Fruit fly (Drosophila melanogaster) whole organism, adult: ENCODE results near the gene CG31050.

ENCODE experiments used
- CG12768 ChIP-seq: fragments of 200-800 bp; sonication (Bioruptor generic); optimal IDR thresholded peaks from 2 replicates; lab custom pipeline; 2017; ENCODE audit warnings: missing biosample characterization, missing genetic modification characterization, mild to moderate bottlenecking, moderate library complexity, missing genetic modification reagents
- CG14711 ChIP-seq: fragments of 200-800 bp; sonication (Bioruptor generic); optimal IDR thresholded peaks from 2 replicates; lab custom pipeline; 2018; ENCODE audit warnings: missing biosample characterization, mild to moderate bottlenecking, missing genetic modification characterization, moderate library complexity
- CG5204 ChIP-seq: fragments of 200-800 bp; sonication (Bioruptor generic); optimal IDR thresholded peaks from 2 replicates; lab custom pipeline; 2016; ENCODE audit warnings: missing biosample characterization, missing genetic modification characterization
- CG7045 ChIP-seq: fragments of 200-800 bp; sonication (Bioruptor generic); optimal IDR thresholded peaks from 2 replicates; lab custom pipeline; 2017; ENCODE audit warnings: missing biosample characterization, mild to moderate bottlenecking, missing genetic modification characterization
- Crg-1 ChIP-seq: fragments of 200-800 bp; sonication (Bioruptor generic); optimal IDR thresholded peaks from 2 replicates; lab custom pipeline; 2016; ENCODE audit warnings: missing biosample characterization, missing genetic modification characterization
- cic ChIP-seq: fragments of 200-800 bp; sonication (Bioruptor generic); optimal IDR thresholded peaks from 2 replicates; lab custom pipeline; 2017; ENCODE audit warnings: missing biosample characterization, mild to moderate bottlenecking, missing genetic modification characterization, moderate library complexity
- cnc ChIP-seq, 2 experiments: fragments of >200 bp; optimal IDR thresholded peaks; 2 replicates each; lab custom pipeline; 2017
- kay ChIP-seq: fragments of 200-800 bp; sonication (Bioruptor generic); peaks from one replicate; lab custom pipeline; 2016; ENCODE audit warnings: missing biosample characterization, missing genetic modification characterization, borderline replicate concordance

DNA sequence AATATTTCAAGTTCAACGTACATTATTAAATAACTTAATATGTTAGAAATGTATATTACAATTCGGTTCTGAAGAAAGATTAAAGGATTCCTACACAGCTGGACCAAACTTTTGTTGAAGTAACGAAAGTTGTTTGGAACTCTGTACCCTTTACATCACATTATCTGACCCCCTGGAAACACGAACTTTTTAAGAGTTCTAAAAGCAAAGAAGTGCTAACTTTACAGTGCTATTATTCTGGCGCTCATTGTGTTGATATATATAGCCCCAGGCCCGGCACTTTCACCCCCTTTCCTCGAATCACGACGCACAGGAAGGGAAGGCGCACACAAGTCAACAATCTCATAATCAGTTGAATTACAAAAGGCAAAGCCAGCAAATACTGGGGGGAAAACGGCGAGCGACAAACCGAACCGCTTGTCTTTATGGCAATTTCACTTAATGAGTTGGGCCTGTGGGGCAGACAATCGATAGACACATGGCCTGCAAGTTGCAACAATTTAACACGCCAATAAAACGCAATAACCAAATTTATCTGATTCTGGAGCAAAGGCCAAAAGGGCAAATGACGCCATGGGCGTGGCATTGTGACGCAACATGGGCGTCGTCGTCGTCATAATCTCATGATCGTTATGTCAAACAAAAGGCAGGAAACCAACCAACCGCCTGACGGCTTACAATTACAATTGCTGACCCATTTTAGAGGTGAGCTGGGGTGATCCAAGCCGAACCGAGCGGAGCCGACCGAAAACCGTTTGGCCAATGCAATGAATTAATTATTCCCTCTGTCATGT lies 20.9 kb downstream of the CG31050 start:
- TF ChIP-seq CG5204 (no peak), kay (GFP tag; lab: Kevin White, UChicago) (peak; percentile 15), CG12768 (GFP tag; lab: Kevin White, UChicago) (no peak), cnc (optimal IDR thresholded peaks at IDR 0.05; lab: Kevin White, UChicago) (no peak), cic (GFP tag; lab: Kevin White, UChicago) (peak; percentile 12), CG7045 (no peak), CG14711 (tag; lab: Kevin White, UChicago) (no peak), Crg-1 (GFP tag; lab: Kevin White, UChicago) (no peak)
